Worm (Caenorhabditis elegans) whole organism, L4 larva: ENCODE results near the gene ZK632.12.

Experiments used
- ZK546.5 ChIP-seq, 2 experiments: sonication (generic microtip); optimal IDR thresholded peaks; 2 replicates each; lab custom pipeline; 2017; ENCODE audit warnings: missing biosample characterization in 2 of 2, missing genetic modification characterization in 2 of 2
- ceh-28 ChIP-seq: fragments of 150-350 bp; optimal IDR thresholded peaks from 2 replicates; lab custom pipeline; 2014; ENCODE audit warnings: missing biosample characterization, missing genetic modification reagents, missing genetic modification characterization
- ceh-62 ChIP-seq: sonication (generic microtip); optimal IDR thresholded peaks from 2 replicates; lab custom pipeline; 2017; ENCODE audit warnings: missing biosample characterization, missing genetic modification characterization
- dmd-9 ChIP-seq: fragments of 200-800 bp; sonication (Bioruptor generic); IDR thresholded peaks from 2 replicates; pipeline ENCODE4 v1.3.6; 2022; ENCODE audit warnings: missing genetic modification reagents, missing genetic modification characterization, missing compliant biosample characterization
- egl-43 ChIP-seq: fragments of 200-800 bp; sonication (Bioruptor generic); IDR thresholded peaks from 2 replicates; pipeline ENCODE4 v1.3.6; 2022; ENCODE audit warnings: missing genetic modification reagents, missing genetic modification characterization, missing compliant biosample characterization
- fkh-10 ChIP-seq: fragments of 150-350 bp; optimal IDR thresholded peaks from 2 replicates; lab custom pipeline; 2014; ENCODE audit warnings: missing biosample characterization, missing genetic modification reagents, missing genetic modification characterization
- lin-39 ChIP-seq: fragments of 150-350 bp; optimal IDR thresholded peaks from 2 replicates; lab custom pipeline; 2014; ENCODE audit warnings: missing biosample characterization, missing genetic modification reagents, missing genetic modification characterization
- mdl-1 ChIP-seq, 2 experiments: fragments of 150-350 bp in 1 of 2; sonication (generic microtip) in 1 of 2; optimal IDR thresholded peaks; 2 replicates each; lab custom pipeline; 2014 to 2017; ENCODE audit warnings: missing biosample characterization in 2 of 2, missing genetic modification characterization in 2 of 2
- nhr-28 ChIP-seq: fragments of 150-350 bp; optimal IDR thresholded peaks from 2 replicates; lab custom pipeline; 2014; ENCODE audit warnings: missing biosample characterization, missing genetic modification characterization
- nhr-6 ChIP-seq: fragments of 150-350 bp; optimal IDR thresholded peaks from 2 replicates; lab custom pipeline; 2014; ENCODE audit warnings: missing biosample characterization, missing genetic modification characterization
- pqm-1 ChIP-seq: sonication (generic microtip); optimal IDR thresholded peaks from 2 replicates; lab custom pipeline; 2017; ENCODE audit warnings: missing biosample characterization, missing genetic modification characterization
- unc-39 ChIP-seq: sonication (generic microtip); optimal IDR thresholded peaks from 2 replicates; lab custom pipeline; 2017; ENCODE audit warnings: missing biosample characterization, missing genetic modification characterization
- vab-7 ChIP-seq: fragments of 200-800 bp; sonication (Bioruptor generic); IDR thresholded peaks from 2 replicates; pipeline ENCODE4 v1.3.6; 2022; ENCODE audit warnings: missing genetic modification reagents, missing genetic modification characterization, missing compliant biosample characterization
- ztf-11 ChIP-seq: fragments of 150-350 bp; optimal IDR thresholded peaks from 2 replicates; lab custom pipeline; 2014; ENCODE audit warnings: missing biosample characterization, missing genetic modification characterization

ce11 chrIII:9867780-9868503 lies 37.3 kb downstream of the ZK632.12 start, which contains the start of gene dhhc-4:
- TF ChIP-seq ZK546.5 (tag; optimal IDR thresholded peaks at IDR 0.05; lab: Kevin White, UChicago) = no peak
- peak; percentile 79 for TF ChIP-seq dmd-9 (GFP tag; lab: Robert Waterston, UW)
- TF ChIP-seq ztf-11 = no peak
- no peak for TF ChIP-seq mdl-1 (tag; optimal IDR thresholded peaks at IDR 0.05; lab: Kevin White, UChicago)
- TF ChIP-seq unc-39 (tag; lab: Kevin White, UChicago) = no peak
- no peak for TF ChIP-seq fkh-10 (GFP tag; lab: Kevin White, UChicago)
- no peak for TF ChIP-seq ceh-62 (tag; lab: Kevin White, UChicago)
- TF ChIP-seq nhr-28 (tag; lab: Kevin White, UChicago) = no peak
- peak; percentile 5 for TF ChIP-seq pqm-1
- TF ChIP-seq vab-7 (GFP tag; lab: Robert Waterston, UW) = no peak
- TF ChIP-seq egl-43 (GFP tag; lab: Robert Waterston, UW) = no peak
- no peak for TF ChIP-seq lin-39 (tag; lab: Kevin White, UChicago)
- TF ChIP-seq nhr-6 (tag; lab: Kevin White, UChicago) = peak; percentile 71
- no peak for TF ChIP-seq ceh-28 (tag; lab: Kevin White, UChicago)
